Worm (Caenorhabditis elegans) whole organism, young adult: Measurements from ENCODE around the gene K02E2.7.

Experiments used
- B0035.1 ChIP-seq: sonication (generic microtip); optimal IDR thresholded peaks from 2 replicates; lab custom pipeline; 2016; ENCODE audit warnings: missing genetic modification characterization, mild to moderate bottlenecking, missing compliant biosample characterization, missing genotype, missing genetic modification reagents
- C17E4.6 ChIP-seq: fragments of 200-800 bp; sonication (Bioruptor generic); IDR thresholded peaks from 2 replicates; pipeline ENCODE4 v1.3.6; 2022; ENCODE audit warnings: missing genetic modification reagents, missing genetic modification characterization, missing compliant biosample characterization
- F23B12.7 ChIP-seq: sonication (generic microtip); optimal IDR thresholded peaks from 2 replicates; lab custom pipeline; 2017; ENCODE audit warnings: missing genetic modification characterization, mild to moderate bottlenecking, missing compliant biosample characterization, antibody characterized with exemption, moderate library complexity; ENCODE audit not compliant: insufficient read depth
- F37B4.10 ChIP-seq: fragments of 200-800 bp; sonication (Bioruptor generic); IDR thresholded peaks from 2 replicates; pipeline ENCODE4 v1.3.6; 2022; ENCODE audit warnings: missing genetic modification characterization, missing compliant biosample characterization
- F39B2.1 ChIP-seq: fragments of 200-800 bp; sonication (Bioruptor generic); IDR thresholded peaks from 2 replicates; pipeline ENCODE4 v1.3.6; 2022; ENCODE audit warnings: missing genetic modification reagents, missing genetic modification characterization, missing compliant biosample characterization
- K11D2.4 ChIP-seq: fragments of 200-800 bp; sonication (Bioruptor generic); IDR thresholded peaks from 2 replicates; pipeline ENCODE4 v1.3.6; 2022; ENCODE audit warnings: missing genetic modification reagents, missing genetic modification characterization, missing compliant biosample characterization
- K12H6.12 ChIP-seq: fragments of 200-800 bp; sonication (Bioruptor generic); optimal IDR thresholded peaks from 2 replicates; lab custom pipeline; 2018; ENCODE audit warnings: mild to moderate bottlenecking, missing genetic modification characterization, missing compliant biosample characterization
- T07F8.4 ChIP-seq: sonication (generic microtip); optimal IDR thresholded peaks from 2 replicates; lab custom pipeline; 2016; ENCODE audit warnings: mild to moderate bottlenecking, missing genetic modification characterization, moderate library complexity, missing compliant biosample characterization
- T26A5.8 ChIP-seq: sonication (generic microtip); optimal IDR thresholded peaks from 2 replicates; lab custom pipeline; 2016; ENCODE audit warnings: missing genetic modification characterization, missing compliant biosample characterization
- akir-1 ChIP-seq: fragments of 200-800 bp; sonication (Bioruptor generic); optimal IDR thresholded peaks from 2 replicates; lab custom pipeline; 2018; ENCODE audit warnings: mild to moderate bottlenecking, missing genetic modification characterization, moderate library complexity, missing compliant biosample characterization
- atf-7 ChIP-seq: sonication (generic microtip); optimal IDR thresholded peaks from 2 replicates; lab custom pipeline; 2017; ENCODE audit warnings: mild to moderate bottlenecking, missing genetic modification characterization, missing compliant biosample characterization
- cebp-1 ChIP-seq, 2 experiments: fragments of 200-800 bp in 1 of 2; sonication (Bioruptor generic) in 1 of 2; sonication (generic microtip) in 1 of 2; IDR thresholded peaks in 1 of 2; optimal IDR thresholded peaks in 1 of 2; 2 replicates each; pipeline versions ENCODE4 v1.3.6 to Lab custom; 2017 to 2022; ENCODE audit warnings: missing compliant biosample characterization in 2 of 2, missing genetic modification characterization in 2 of 2, mild to moderate bottlenecking in 1 of 2, missing genetic modification reagents in 1 of 2, moderate library complexity in 1 of 2
- dpff-1 ChIP-seq: sonication (generic microtip); optimal IDR thresholded peaks from 2 replicates; lab custom pipeline; 2017; ENCODE audit warnings: mild to moderate bottlenecking, missing genetic modification characterization, missing compliant biosample characterization
- egl-18 ChIP-seq: fragments of 200-800 bp; sonication (Bioruptor generic); IDR thresholded peaks from 2 replicates; pipeline ENCODE4 v1.3.6; 2022; ENCODE audit warnings: missing genetic modification reagents, missing genetic modification characterization, missing compliant biosample characterization
- egrh-3 ChIP-seq: fragments of 200-800 bp; sonication (Bioruptor generic); IDR thresholded peaks from 2 replicates; pipeline ENCODE4 v1.3.6; 2022; ENCODE audit warnings: missing genetic modification reagents, missing genetic modification characterization, missing compliant biosample characterization
- him-1 ChIP-seq: sonication (generic microtip); optimal IDR thresholded peaks from 2 replicates; lab custom pipeline; 2016; ENCODE audit warnings: missing genotype, missing genetic modification reagents, missing genetic modification characterization, missing compliant biosample characterization
- hlh-12 ChIP-seq: sonication (generic microtip); optimal IDR thresholded peaks from 2 replicates; lab custom pipeline; 2016; ENCODE audit warnings: missing genetic modification characterization, missing compliant biosample characterization
- hlh-26 ChIP-seq: fragments of 200-800 bp; sonication (Bioruptor generic); conservative IDR thresholded peaks from 2 replicates; pipeline ENCODE4 v1.3.6; 2022; ENCODE audit warnings: missing genetic modification reagents, missing genetic modification characterization, missing compliant biosample characterization
- hmg-1.2 ChIP-seq: fragments of 200-800 bp; sonication (Bioruptor generic); IDR thresholded peaks from 2 replicates; pipeline ENCODE4 v1.3.6; 2022; ENCODE audit warnings: missing genetic modification reagents, missing genetic modification characterization, missing compliant biosample characterization
- let-607 ChIP-seq, 2 experiments: fragments of 200-800 bp in 1 of 2; sonication (Bioruptor generic) in 1 of 2; sonication (generic microtip) in 1 of 2; optimal IDR thresholded peaks; 2 replicates each; lab custom pipeline; 2016 to 2018; ENCODE audit warnings: mild to moderate bottlenecking in 2 of 2, missing compliant biosample characterization in 2 of 2, missing genetic modification characterization in 2 of 2, moderate library complexity in 2 of 2, missing genotype in 1 of 2
- lin-40 ChIP-seq: sonication (generic microtip); optimal IDR thresholded peaks from 2 replicates; lab custom pipeline; 2016; ENCODE audit warnings: missing genetic modification characterization, mild to moderate bottlenecking, missing compliant biosample characterization, missing genotype, missing genetic modification reagents
- lin-54 ChIP-seq: fragments of 200-800 bp; sonication (Bioruptor generic); optimal IDR thresholded peaks from 2 replicates; lab custom pipeline; 2018; ENCODE audit warnings: mild to moderate bottlenecking, missing genetic modification characterization, missing compliant biosample characterization
- madf-3 ChIP-seq: fragments of 200-800 bp; sonication (Bioruptor generic); IDR thresholded peaks from 2 replicates; pipeline ENCODE4 v1.3.6; 2022; ENCODE audit warnings: missing genetic modification reagents, missing genetic modification characterization, missing compliant biosample characterization
- mcd-1 ChIP-seq: fragments of 200-800 bp; sonication (Bioruptor generic); IDR thresholded peaks from 2 replicates; pipeline ENCODE4 v1.3.6; 2022; ENCODE audit warnings: missing genetic modification reagents, missing genetic modification characterization, missing compliant biosample characterization
- nhr-120 ChIP-seq: fragments of 200-800 bp; sonication (Bioruptor generic); IDR thresholded peaks from 2 replicates; pipeline ENCODE4 v1.3.6; 2022; ENCODE audit warnings: missing genetic modification characterization, missing compliant biosample characterization
- pha-4 ChIP-seq: fragments of 150-350 bp; sonication (generic microtip); optimal IDR thresholded peaks from 2 replicates; lab custom pipeline; 2014; ENCODE audit warnings: missing biosample characterization, missing genetic modification reagents, missing genetic modification characterization
- rpc-1 ChIP-seq, 2 experiments: fragments of 150-350 bp in 1 of 2; sonication (generic microtip) in 1 of 2; optimal IDR thresholded peaks; 2 replicates each; lab custom pipeline; 2014 to 2018; ENCODE audit warnings: missing biosample characterization in 1 of 2, missing genetic modification characterization in 1 of 2, missing genetic modification reagents in 1 of 2, missing genotype in 1 of 2
- snpc-4 ChIP-seq, 5 experiments: fragments of 150-350 bp in 1 of 5; sonication (generic microtip) in 4 of 5; optimal IDR thresholded peaks; 2 replicates each; lab custom pipeline; 2014 to 2018; ENCODE audit warnings: missing genetic modification characterization in 5 of 5, missing biosample characterization in 3 of 5, antibody characterized with exemption in 2 of 5, mild to moderate bottlenecking in 2 of 5, missing compliant biosample characterization in 2 of 5, missing genotype in 2 of 5, moderate library complexity in 2 of 5, missing genetic modification reagents in 1 of 5
- sptf-2 ChIP-seq: fragments of 200-800 bp; sonication (Bioruptor generic); optimal IDR thresholded peaks from 2 replicates; lab custom pipeline; 2018; ENCODE audit warnings: mild to moderate bottlenecking, missing genetic modification characterization, missing compliant biosample characterization
- zfh-2 ChIP-seq: fragments of 200-800 bp; sonication (Bioruptor generic); conservative IDR thresholded peaks from 2 replicates; pipeline ENCODE4 v1.3.6; 2022; ENCODE audit warnings: missing genetic modification reagents, missing genetic modification characterization, missing compliant biosample characterization
- ztf-28 ChIP-seq: fragments of 200-800 bp; sonication (Bioruptor generic); IDR thresholded peaks from 2 replicates; pipeline ENCODE4 v1.3.6; 2022; ENCODE audit warnings: missing genetic modification reagents, missing genetic modification characterization, missing compliant biosample characterization
- ztf-3 ChIP-seq: fragments of 200-800 bp; sonication (Bioruptor generic); optimal IDR thresholded peaks from 2 replicates; lab custom pipeline; 2018; ENCODE audit warnings: mild to moderate bottlenecking, missing genetic modification characterization, missing compliant biosample characterization

The K02E2.7 gene

DNA sequence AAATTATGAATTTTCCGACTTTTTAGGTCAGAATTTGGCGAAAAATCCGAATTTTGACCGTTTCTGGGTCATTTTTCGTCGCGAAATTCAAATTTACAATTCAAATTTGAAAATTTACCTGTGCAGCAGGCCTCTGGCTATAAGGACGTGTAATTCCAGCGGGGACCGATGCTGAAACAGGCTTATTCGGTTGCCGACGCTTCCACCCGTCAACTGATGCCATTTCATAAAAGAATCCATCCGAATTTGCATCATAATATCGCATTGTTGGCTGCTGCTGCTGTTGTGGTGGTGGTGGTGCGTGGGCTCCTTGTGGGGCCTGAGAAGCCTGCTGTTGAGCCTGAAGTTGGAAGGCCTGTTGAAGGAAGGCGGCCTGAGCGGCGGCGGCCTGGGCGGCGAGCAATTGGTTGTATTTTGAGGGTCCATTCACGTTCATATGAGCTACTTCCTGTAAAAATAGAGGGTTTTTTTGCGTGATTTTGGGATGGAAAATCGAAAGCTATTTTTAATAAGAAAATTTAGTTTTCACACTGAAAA is 12.8 kb upstream of the K02E2.7 start:
- peak; percentile 82 for TF ChIP-seq zfh-2 (GFP tag; lab: Robert Waterston, UW)
- peak; percentile 39; the same call in 1 of the 2 replicates for TF ChIP-seq egrh-3 (GFP tag; lab: Robert Waterston, UW)
- 0 out of 2 replicates have a peak, but pooled peaks have one; percentile 56 for TF ChIP-seq F37B4.10 (GFP tag; lab: Robert Waterston, UW)
- no peak for TF ChIP-seq C17E4.6 (GFP tag; lab: Robert Waterston, UW)
- no peak for TF ChIP-seq hlh-26 (GFP tag; lab: Robert Waterston, UW)
- TF ChIP-seq cebp-1 (GFP tag; IDR thresholded peaks at IDR 0.05; lab: Robert Waterston, UW) = no peak
- peak; percentile 13 for TF ChIP-seq cebp-1 (tag; optimal IDR thresholded peaks at IDR 0.05; lab: Kevin White, UChicago)
- TF ChIP-seq mcd-1 (GFP tag; lab: Robert Waterston, UW) = 0 out of 2 replicates have a peak, but pooled peaks have one; percentile 11

DNA sequence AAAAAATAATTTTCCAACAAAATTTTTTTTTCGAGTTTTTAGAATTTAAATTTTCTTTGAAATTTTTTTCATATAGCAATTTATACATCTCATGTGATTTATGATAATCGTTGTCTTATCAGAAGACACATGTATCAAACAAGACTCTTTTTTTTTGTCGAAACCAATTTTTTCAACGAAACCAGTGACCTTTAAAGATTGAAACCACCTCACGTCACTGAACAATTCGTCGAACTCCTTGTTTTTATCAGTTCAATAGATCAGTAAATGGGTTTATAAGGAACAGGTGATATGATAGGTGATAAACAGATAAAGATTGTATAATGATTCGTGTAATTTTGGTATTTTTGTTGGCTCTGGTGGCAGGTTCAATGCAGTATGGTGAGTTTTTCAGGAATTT is 6.9 kb upstream of the K02E2.7 start, which contains the start of gene cnc-7:
Gene cnc-7, plus strand, starts transcription at position 301 of the 400 bp plus-strand sequence.
- TF ChIP-seq dpff-1 (tag; lab: Kevin White, UChicago) (no peak), lin-54 (GFP tag; lab: Kevin White, UChicago) (no peak), ztf-28 (GFP tag; lab: Robert Waterston, UW) (no peak), B0035.1 (tag; lab: Kevin White, UChicago) (no peak), pha-4 (no peak)
- TF ChIP-seq, all 124 proteins: peak for 0

DNA sequence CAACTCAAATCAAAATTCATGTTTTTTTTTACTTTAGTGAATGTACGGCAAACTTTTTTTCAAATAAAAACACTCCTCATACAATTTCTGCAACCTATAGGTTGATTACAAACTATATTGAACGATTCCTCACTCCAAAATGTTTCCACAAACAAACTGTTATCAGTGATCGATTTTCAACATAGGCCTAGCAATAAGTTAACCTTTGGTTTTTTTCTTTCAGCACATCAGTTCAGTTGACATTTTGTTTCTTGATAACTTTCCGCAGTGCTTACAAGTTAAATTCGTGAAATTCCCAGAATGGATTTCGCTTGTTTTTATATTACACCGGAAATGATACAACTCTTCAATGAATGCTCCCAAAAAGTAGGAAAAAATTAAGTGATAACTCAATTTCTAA is 573 bp upstream of the K02E2.7 start, which contains the start of gene F53H2.1:
Gene F53H2.1, plus strand, starts transcription at position 301 of the 400 bp plus-strand sequence.
- no peak for TF ChIP-seq T26A5.8
- TF ChIP-seq nhr-120 (GFP tag; lab: Robert Waterston, UW) = no peak
- TF ChIP-seq egl-18 (GFP tag; lab: Robert Waterston, UW) = no peak
- TF ChIP-seq T07F8.4 = no peak
- TF ChIP-seq ztf-3 (GFP tag; lab: Kevin White, UChicago) = no peak
- TF ChIP-seq him-1 (tag; lab: Kevin White, UChicago) = no peak
- no peak for TF ChIP-seq akir-1 (GFP tag; lab: Kevin White, UChicago)
- no peak for TF ChIP-seq lin-54 (GFP tag; lab: Kevin White, UChicago)
- no peak for TF ChIP-seq atf-7 (tag; lab: Kevin White, UChicago)
- no peak for TF ChIP-seq sptf-2 (GFP tag; lab: Kevin White, UChicago)

DNA sequence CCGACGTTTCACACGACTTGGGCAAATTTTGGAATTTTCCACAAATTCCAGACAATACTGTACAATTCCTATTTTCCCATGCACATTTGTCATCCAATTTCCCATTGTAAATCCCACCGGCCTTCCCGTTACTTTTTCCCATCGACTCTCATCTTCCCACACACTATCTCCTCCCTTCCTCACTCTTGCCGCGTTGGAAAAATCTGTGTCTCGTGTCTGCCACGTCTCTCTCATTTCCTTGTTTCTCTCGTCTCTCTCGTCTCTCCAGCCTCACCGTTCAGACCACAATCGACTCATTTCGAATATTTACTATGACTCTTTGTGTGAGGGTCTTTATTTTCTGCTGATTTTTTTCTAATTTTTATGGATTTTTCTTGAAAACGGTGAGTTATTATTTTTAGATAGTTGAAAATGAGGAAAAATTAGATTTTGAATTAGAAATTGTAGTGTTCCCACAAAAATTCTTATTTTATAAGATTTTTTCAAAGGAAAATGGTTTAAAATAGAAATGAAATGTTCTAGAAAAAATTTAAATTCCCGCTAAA is 3.7 kb downstream of the K02E2.7 start, which contains the start of gene K02E2.11:
Gene K02E2.11, plus strand, starts transcription at position 251 of the 545 bp plus-strand sequence.
- TF ChIP-seq lin-40 (peak; percentile 19), K12H6.12 (tag; lab: Kevin White, UChicago) (peak; percentile 40), F39B2.1 (GFP tag; lab: Robert Waterston, UW) (no peak), let-607 (tag; optimal IDR thresholded peaks at IDR 0.05; lab: Kevin White, UChicago) (peak in 1 of 2 experiments; percentile 63), F23B12.7 (no peak), hlh-12 (tag; lab: Kevin White, UChicago) (no peak), K11D2.4 (no peak), hmg-1.2 (GFP tag; lab: Robert Waterston, UW) (peak; percentile 87; the same call in 1 of the 2 replicates)

DNA sequence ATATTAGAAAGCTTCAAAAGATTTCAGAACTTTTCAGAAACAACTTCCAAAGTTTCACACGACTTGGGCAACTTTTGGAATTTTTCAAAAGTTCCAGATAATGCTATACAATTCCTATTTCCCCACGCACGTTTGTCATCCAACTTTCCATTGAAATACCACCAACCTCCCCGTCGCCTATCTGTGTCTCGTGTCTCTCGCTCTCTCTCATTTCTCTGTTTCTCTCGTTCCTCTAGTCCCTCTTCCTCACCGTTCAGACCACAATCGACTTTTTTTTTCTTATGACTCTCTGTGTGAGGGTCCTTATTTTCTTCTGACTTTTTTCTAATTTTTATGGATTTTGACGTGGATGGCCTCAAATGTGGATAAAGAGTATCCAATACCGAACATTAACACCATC is 6.5 kb downstream of the K02E2.7 start, which contains the start of gene K02E2.6:
Gene K02E2.6, plus strand, starts transcription at position 242 of the 400 bp plus-strand sequence.
- TF ChIP-seq madf-3 (GFP tag; lab: Robert Waterston, UW) (no peak), rpc-1 (optimal IDR thresholded peaks at IDR 0.05; lab: Kevin White, UChicago) (no peak), rpc-1 (tag; optimal IDR thresholded peaks at IDR 0.05; lab: Kevin White, UChicago) (no peak), snpc-4 (GFP tag; optimal IDR thresholded peaks at IDR 0.05; lab: Kevin White, UChicago) (no peak), snpc-4 (tag; optimal IDR thresholded peaks at IDR 0.05; lab: Kevin White, UChicago) (no peak), nhr-120 (GFP tag; lab: Robert Waterston, UW) (no peak)
- TF ChIP-seq, all 124 proteins: peak for 0
